Fruit fly (Drosophila melanogaster) whole organism, embryonic: ENCODE data around the gene Mco4.

ENCODE experiments used
- Ada2b ChIP-seq: fragments of 200-800 bp; sonication (Bioruptor generic); IDR thresholded peaks from 2 replicates; pipeline ENCODE4 v1.3.6; 2022; ENCODE audit warnings: missing biosample characterization, missing genetic modification characterization
- Adf1 ChIP-seq: fragments of 200-800 bp; sonication (Bioruptor generic); IDR thresholded peaks from 2 replicates; pipeline ENCODE4 v1.3.6; 2022; ENCODE audit warnings: missing biosample characterization, missing genetic modification characterization
- CG10366 ChIP-seq: fragments of 200-800 bp; sonication (Bioruptor generic); IDR thresholded peaks from 2 replicates; pipeline ENCODE4 v1.3.6; 2022; ENCODE audit warnings: missing biosample characterization, missing genetic modification characterization
- CG10979 ChIP-seq: fragments of 200-800 bp; sonication (Bioruptor generic); optimal IDR thresholded peaks from 2 replicates; lab custom pipeline; 2018; ENCODE audit warnings: missing biosample characterization, mild to moderate bottlenecking, missing genetic modification characterization, moderate library complexity
- CG11085 ChIP-seq: fragments of 200-800 bp; sonication (Bioruptor generic); IDR thresholded peaks from 2 replicates; pipeline ENCODE4 v1.3.6; 2022; ENCODE audit warnings: missing biosample characterization, missing genetic modification characterization
- CG12942 ChIP-seq: fragments of 200-800 bp; sonication (Bioruptor generic); optimal IDR thresholded peaks from 3 replicates; lab custom pipeline; 2016; ENCODE audit warnings: missing biosample characterization, missing genetic modification characterization
- CG13296 ChIP-seq: fragments of 200-800 bp; sonication (Bioruptor generic); optimal IDR thresholded peaks from 3 replicates; lab custom pipeline; 2018; ENCODE audit warnings: missing biosample characterization, mild to moderate bottlenecking, missing genetic modification characterization
- CG13424 ChIP-seq: fragments of 200-800 bp; sonication (Bioruptor generic); optimal IDR thresholded peaks from 2 replicates; lab custom pipeline; 2019; ENCODE audit warnings: missing biosample characterization, mild to moderate bottlenecking, missing genetic modification characterization, moderate library complexity
- CG13894 ChIP-seq: fragments of 200-800 bp; sonication (Bioruptor generic); optimal IDR thresholded peaks from 3 replicates; lab custom pipeline; 2018; ENCODE audit warnings: missing biosample characterization, mild to moderate bottlenecking, missing genetic modification characterization, moderate library complexity
- CG15696 ChIP-seq: fragments of 200-800 bp; sonication (Bioruptor generic); optimal IDR thresholded peaks from 2 replicates; lab custom pipeline; 2019; ENCODE audit warnings: missing biosample characterization, mild to moderate bottlenecking, missing genetic modification characterization, moderate library complexity
- CG17328 ChIP-seq: fragments of 200-800 bp; sonication (Bioruptor generic); IDR thresholded peaks from 2 replicates; pipeline ENCODE4 v1.3.6; 2022; ENCODE audit warnings: missing biosample characterization, missing genetic modification characterization
- CG17802 ChIP-seq: fragments of 200-800 bp; sonication (Bioruptor generic); optimal IDR thresholded peaks from 2 replicates; lab custom pipeline; 2018; ENCODE audit warnings: missing biosample characterization, mild to moderate bottlenecking, missing genetic modification characterization, moderate library complexity
- CG18011 ChIP-seq: fragments of 200-800 bp; sonication (Bioruptor generic); optimal IDR thresholded peaks from 2 replicates; lab custom pipeline; 2017; ENCODE audit warnings: missing biosample characterization, missing genetic modification characterization, mild to moderate bottlenecking, moderate library complexity, missing genotype
- CG31388 ChIP-seq: fragments of 200-800 bp; sonication (Bioruptor generic); optimal IDR thresholded peaks from 2 replicates; lab custom pipeline; 2016; ENCODE audit warnings: missing biosample characterization, missing genetic modification characterization
- CG32532 ChIP-seq: fragments of 200-800 bp; sonication (Bioruptor generic); IDR thresholded peaks from 2 replicates; pipeline ENCODE4 v1.3.6; 2022; ENCODE audit warnings: missing biosample characterization, missing genetic modification characterization
- CG3281 ChIP-seq: fragments of 200-800 bp; sonication (Bioruptor generic); optimal IDR thresholded peaks from 3 replicates; lab custom pipeline; 2017; ENCODE audit warnings: missing biosample characterization, mild to moderate bottlenecking, missing genetic modification characterization
- CG3726 ChIP-seq: fragments of 200-800 bp; sonication (Bioruptor generic); IDR thresholded peaks from 3 replicates; pipeline ENCODE4, ENCODE4 v1.3.6; 2022; ENCODE audit warnings: missing biosample characterization, missing genetic modification characterization
- CG4282 ChIP-seq: fragments of 200-800 bp; sonication (Bioruptor generic); optimal IDR thresholded peaks from 2 replicates; lab custom pipeline; 2016; ENCODE audit warnings: missing biosample characterization, missing genetic modification characterization
- CG6683 ChIP-seq: fragments of 200-800 bp; sonication (Bioruptor generic); optimal IDR thresholded peaks from 2 replicates; lab custom pipeline; 2017; ENCODE audit warnings: missing biosample characterization, mild to moderate bottlenecking, missing genetic modification characterization, missing genetic modification reagents
- CG7839 ChIP-seq: fragments of 200-800 bp; sonication (Bioruptor generic); optimal IDR thresholded peaks from 3 replicates; lab custom pipeline; 2018; ENCODE audit warnings: missing biosample characterization, mild to moderate bottlenecking, missing genetic modification characterization, moderate library complexity
- CG8924 ChIP-seq: fragments of 200-800 bp; optimal IDR thresholded peaks from 3 replicates; lab custom pipeline; 2019; ENCODE audit warnings: missing biosample characterization, mild to moderate bottlenecking, missing genetic modification characterization, moderate library complexity
- Chrac-16 ChIP-seq: fragments of 200-800 bp; sonication (Bioruptor generic); optimal IDR thresholded peaks from 3 replicates; lab custom pipeline; 2016; ENCODE audit warnings: missing biosample characterization, missing genetic modification characterization
- D19A ChIP-seq: fragments of 200-800 bp; optimal IDR thresholded peaks from 3 replicates; lab custom pipeline; 2019; ENCODE audit warnings: missing biosample characterization, mild to moderate bottlenecking, missing genetic modification characterization, moderate library complexity
- Dek ChIP-seq: fragments of 200-800 bp; sonication (Bioruptor generic); optimal IDR thresholded peaks from 3 replicates; lab custom pipeline; 2019; ENCODE audit warnings: missing biosample characterization, mild to moderate bottlenecking, missing genetic modification characterization, moderate library complexity
- Dip2 ChIP-seq: fragments of 200-800 bp; sonication (Bioruptor generic); IDR thresholded peaks from 2 replicates; pipeline ENCODE4 v1.3.6; 2022; ENCODE audit warnings: missing biosample characterization, missing genetic modification characterization
- GATAe ChIP-seq: fragments of 200-800 bp; sonication (Bioruptor generic); conservative IDR thresholded peaks from 2 replicates; pipeline ENCODE4 v1.3.6; 2022; ENCODE audit warnings: missing biosample characterization, missing genetic modification characterization
- Gsc ChIP-seq: fragments of 200-800 bp; sonication (Bioruptor generic); IDR thresholded peaks from 2 replicates; pipeline ENCODE4 v1.3.6; 2022; ENCODE audit warnings: missing biosample characterization, missing genetic modification characterization
- HmgD ChIP-seq: fragments of 200-800 bp; sonication (Bioruptor generic); optimal IDR thresholded peaks from 3 replicates; lab custom pipeline; 2016; ENCODE audit warnings: missing biosample characterization, missing genetic modification characterization
- Hr3 ChIP-seq: fragments of 200-800 bp; sonication (Bioruptor generic); optimal IDR thresholded peaks from 3 replicates; lab custom pipeline; 2016; ENCODE audit warnings: missing biosample characterization, missing genetic modification characterization
- Hsf ChIP-seq: fragments of 200-800 bp; sonication (Bioruptor generic); optimal IDR thresholded peaks from 3 replicates; lab custom pipeline; 2016; ENCODE audit warnings: missing biosample characterization, missing genetic modification characterization
- MTF-1 ChIP-seq: fragments of 200-800 bp; sonication (Bioruptor generic); optimal IDR thresholded peaks from 2 replicates; lab custom pipeline; 2018; ENCODE audit warnings: missing biosample characterization, mild to moderate bottlenecking, missing genetic modification characterization, borderline replicate concordance
- Nf-YC ChIP-seq: fragments of 200-800 bp; optimal IDR thresholded peaks from 3 replicates; lab custom pipeline; 2019; ENCODE audit warnings: missing biosample characterization, mild to moderate bottlenecking, missing genetic modification characterization, moderate library complexity
- Rfx ChIP-seq: fragments of 200-800 bp; sonication (Bioruptor generic); IDR thresholded peaks from 2 replicates; pipeline ENCODE4 v1.3.6; 2022; ENCODE audit warnings: missing biosample characterization, missing genetic modification characterization
- Rx ChIP-seq: fragments of 200-800 bp; sonication (Bioruptor generic); IDR thresholded peaks from 2 replicates; pipeline ENCODE4 v1.3.6; 2022; ENCODE audit warnings: missing biosample characterization, missing genetic modification characterization
- Scr ChIP-seq: fragments of 200-800 bp; sonication (Bioruptor generic); IDR thresholded peaks from 2 replicates; pipeline ENCODE4 v1.3.6; 2022; ENCODE audit warnings: missing biosample characterization, missing genetic modification characterization; ENCODE audit not compliant: partially characterized antibody
- Spps ChIP-seq: fragments of 200-800 bp; sonication (Bioruptor generic); optimal IDR thresholded peaks from 2 replicates; lab custom pipeline; 2018; ENCODE audit warnings: missing biosample characterization, mild to moderate bottlenecking, missing genetic modification characterization
- aop ChIP-seq: fragments of 200-800 bp; sonication (Bioruptor generic); IDR thresholded peaks from 2 replicates; pipeline ENCODE4 v1.3.6; 2022; ENCODE audit warnings: missing biosample characterization, missing genetic modification characterization
- bbx ChIP-seq: fragments of 200-800 bp; sonication (Bioruptor generic); IDR thresholded peaks from 2 replicates; pipeline ENCODE4 v1.3.6; 2022; ENCODE audit warnings: missing biosample characterization, missing genetic modification characterization; ENCODE audit not compliant: partially characterized antibody
- bowl ChIP-seq: fragments of 200-800 bp; sonication (Bioruptor generic); IDR thresholded peaks from 2 replicates; pipeline ENCODE4 v1.3.6; 2022; ENCODE audit warnings: missing biosample characterization, missing genetic modification characterization
- dimm ChIP-seq: fragments of 200-800 bp; sonication (Bioruptor generic); IDR thresholded peaks from 2 replicates; pipeline ENCODE4 v1.3.6; 2022; ENCODE audit warnings: missing biosample characterization, missing genetic modification characterization
- dmrt99B ChIP-seq: fragments of 200-800 bp; sonication (Bioruptor generic); optimal IDR thresholded peaks from 2 replicates; lab custom pipeline; 2018; ENCODE audit warnings: missing biosample characterization, mild to moderate bottlenecking, missing genetic modification characterization, moderate library complexity
- dpn ChIP-seq, 2 experiments: fragments of 200-800 bp; sonication (Bioruptor generic); optimal IDR thresholded peaks; 3 replicates each; lab custom pipeline; 2016; ENCODE audit warnings: missing biosample characterization in 2 of 2, missing genetic modification characterization in 2 of 2
- emc ChIP-seq: fragments of 200-800 bp; sonication (Bioruptor generic); optimal IDR thresholded peaks from 2 replicates; lab custom pipeline; 2016; ENCODE audit warnings: missing biosample characterization, missing genetic modification characterization
- hth ChIP-seq: fragments of >200 bp; optimal IDR thresholded peaks from 2 replicates; lab custom pipeline; 2017; ENCODE audit warnings: inconsistent platforms
- nau ChIP-seq: fragments of 200-800 bp; sonication (Bioruptor generic); optimal IDR thresholded peaks from 3 replicates; lab custom pipeline; 2017; ENCODE audit warnings: missing biosample characterization, mild to moderate bottlenecking, missing genetic modification characterization, missing genetic modification reagents
- psq ChIP-seq: fragments of 200-800 bp; sonication (Bioruptor generic); optimal IDR thresholded peaks from 2 replicates; lab custom pipeline; 2017; ENCODE audit warnings: missing biosample characterization, missing genetic modification characterization
- slou ChIP-seq: fragments of 200-800 bp; sonication (Bioruptor generic); optimal IDR thresholded peaks from 3 replicates; lab custom pipeline; 2016; ENCODE audit warnings: missing biosample characterization, missing genetic modification characterization
- sob ChIP-seq: fragments of 200-800 bp; sonication (Bioruptor generic); IDR thresholded peaks from 2 replicates; pipeline ENCODE4 v1.3.6; 2022; ENCODE audit warnings: missing biosample characterization, missing genetic modification characterization
- yki ChIP-seq: fragments of >200 bp; optimal IDR thresholded peaks from 3 replicates; lab custom pipeline; 2018
- zen2 ChIP-seq: fragments of 200-800 bp; sonication (Bioruptor generic); IDR thresholded peaks from 3 replicates; pipeline ENCODE4 v1.3.6; 2022; ENCODE audit warnings: missing biosample characterization, missing genetic modification characterization; ENCODE audit not compliant: partially characterized antibody

Gene Mco4

dm6 chrX:17829083-17829997 is 26.6 kb downstream of the Mco4 start (continued):
- TF ChIP-seq Scr (GFP tag; lab: Robert Waterston, UW) (no peak), CG13894 (tag; lab: Kevin White, UChicago) (no peak), Dip2 (GFP tag; lab: Robert Waterston, UW) (no peak), MTF-1 (GFP tag; lab: Kevin White, UChicago) (no peak), nau (GFP tag; lab: Kevin White, UChicago) (peak; percentile 47), CG6683 (GFP tag; lab: Kevin White, UChicago) (no peak), emc (GFP tag; lab: Kevin White, UChicago) (no peak), bbx (GFP tag; lab: Robert Waterston, UW) (no peak), CG10979 (tag; lab: Kevin White, UChicago) (peak; percentile 87), yki (peak; percentile 5), dimm (GFP tag; lab: Robert Waterston, UW) (no peak), CG31388 (GFP tag; lab: Kevin White, UChicago) (no peak), Chrac-16 (GFP tag; lab: Kevin White, UChicago) (peak; percentile 19), sob (no peak; the same call in 1 of the 2 replicates), dpn (GFP tag; optimal IDR thresholded peaks at IDR 0.05; lab: Kevin White, UChicago) (no peak), CG15696 (peak; percentile 77), CG7839 (tag; lab: Kevin White, UChicago) (peak; percentile 74), hth (no peak), slou (GFP tag; lab: Kevin White, UChicago) (no peak), psq (no peak), CG8924 (peak; percentile 75), Rfx (GFP tag; lab: Robert Waterston, UW) (peak; percentile 16; the same call in 1 of the 2 replicates), bowl (GFP tag; lab: Robert Waterston, UW) (no peak), Hsf (GFP tag; lab: Kevin White, UChicago) (peak; percentile 42), CG32532 (GFP tag; lab: Robert Waterston, UW) (no peak), GATAe (GFP tag; lab: Robert Waterston, UW) (no peak), CG3281 (GFP tag; lab: Kevin White, UChicago) (no peak), CG10366 (GFP tag; lab: Robert Waterston, UW) (peak; percentile 19; the same call in 1 of the 2 replicates), CG12942 (GFP tag; lab: Kevin White, UChicago) (peak; percentile 24), Spps (tag; lab: Kevin White, UChicago) (peak; percentile 58), CG3726 (GFP tag; lab: Robert Waterston, UW) (no peak), aop (no peak), zen2 (GFP tag; lab: Robert Waterston, UW) (no peak), Ada2b (GFP tag; lab: Robert Waterston, UW) (no peak), Dek (tag; lab: Kevin White, UChicago) (peak; percentile 6), Nf-YC (tag; lab: Kevin White, UChicago) (no peak), CG13424 (tag; lab: Kevin White, UChicago) (peak; percentile 70), dmrt99B (tag; lab: Kevin White, UChicago) (peak; percentile 82), CG17802 (tag; lab: Kevin White, UChicago) (no peak), CG17328 (GFP tag; lab: Robert Waterston, UW) (peak; percentile 60), D19A (tag; lab: Kevin White, UChicago) (peak; percentile 81), HmgD (no peak), Hr3 (GFP tag; lab: Kevin White, UChicago) (peak; percentile 35), Adf1 (GFP tag; lab: Robert Waterston, UW) (no peak), Gsc (GFP tag; lab: Robert Waterston, UW) (no peak), CG18011 (GFP tag; lab: Kevin White, UChicago) (no peak), CG4282 (GFP tag; lab: Kevin White, UChicago) (no peak), CG11085 (GFP tag; lab: Robert Waterston, UW) (no peak), CG13296 (GFP tag; lab: Kevin White, UChicago) (no peak), Rx (GFP tag; lab: Robert Waterston, UW) (no peak; the same call in 1 of the 2 replicates)
